Fruit fly (Drosophila melanogaster) whole organism, adult: ENCODE measurements around the gene CheB38c.

Source experiments
- CG12768 ChIP-seq: fragments of 200-800 bp; sonication (Bioruptor generic); optimal IDR thresholded peaks from 2 replicates; lab custom pipeline; 2017; ENCODE audit warnings: missing biosample characterization, missing genetic modification characterization, mild to moderate bottlenecking, moderate library complexity, missing genetic modification reagents
- CG5204 ChIP-seq: fragments of 200-800 bp; sonication (Bioruptor generic); optimal IDR thresholded peaks from 2 replicates; lab custom pipeline; 2016; ENCODE audit warnings: missing biosample characterization, missing genetic modification characterization
- cnc ChIP-seq, 2 experiments: fragments of >200 bp; optimal IDR thresholded peaks; 2 replicates each; lab custom pipeline; 2017
- kay ChIP-seq: fragments of 200-800 bp; sonication (Bioruptor generic); peaks from one replicate; lab custom pipeline; 2016; ENCODE audit warnings: missing biosample characterization, missing genetic modification characterization, borderline replicate concordance
- pad ChIP-seq: fragments of 200-800 bp; sonication (Bioruptor generic); optimal IDR thresholded peaks from 3 replicates; lab custom pipeline; 2017; ENCODE audit warnings: missing biosample characterization, missing genetic modification characterization, mild to moderate bottlenecking, moderate library complexity, missing genetic modification reagents

DNA sequence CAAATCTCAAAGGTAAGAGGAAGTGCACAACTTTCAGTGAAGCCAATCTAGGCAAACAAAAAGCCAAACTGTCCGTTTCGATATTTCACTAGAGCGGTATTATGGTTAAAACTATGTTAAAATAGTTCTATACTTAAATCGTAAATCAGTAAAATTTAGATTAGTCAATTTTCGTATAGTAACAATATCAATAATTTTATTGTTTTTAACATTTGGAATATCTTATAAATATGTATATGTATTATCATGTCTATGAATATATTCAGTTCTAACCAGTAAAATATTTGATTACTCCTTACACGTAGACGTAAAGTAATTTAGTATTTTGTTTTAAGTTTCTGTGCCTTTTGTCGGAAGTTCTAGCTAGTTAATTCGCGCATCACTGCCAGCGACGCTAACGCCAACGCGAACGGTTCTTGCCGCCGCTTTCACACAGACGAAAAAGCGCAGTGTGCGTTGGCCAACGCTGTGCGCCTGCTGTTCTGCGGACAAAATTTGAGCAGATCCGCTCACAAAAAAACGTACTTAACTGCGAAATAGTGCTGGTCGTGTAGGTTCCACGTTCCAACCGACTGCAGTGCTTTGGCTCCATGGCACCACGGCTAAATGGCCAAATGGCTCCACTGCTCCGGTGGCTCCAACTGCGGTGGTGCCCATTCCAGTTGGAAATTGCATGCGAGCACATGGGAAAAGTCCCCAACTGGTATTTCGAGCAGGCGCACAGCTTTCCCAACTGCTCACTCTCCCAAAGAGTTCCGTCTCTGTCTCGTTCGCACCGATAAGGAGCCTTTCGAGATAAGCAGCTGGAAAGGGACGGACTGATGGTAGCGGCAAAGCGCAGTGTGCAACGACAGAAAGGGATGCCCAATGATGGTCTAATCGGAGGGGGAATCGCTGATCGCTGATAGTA, 2.8 kb upstream of the CheB38c start:
- TF ChIP-seq kay = peak; percentile 41
- no peak for TF ChIP-seq cnc (optimal IDR thresholded peaks at IDR 0.05; lab: Kevin White, UChicago)
- TF ChIP-seq pad = peak; percentile 100
- no peak for TF ChIP-seq CG5204
- TF ChIP-seq CG12768 (GFP tag; lab: Kevin White, UChicago) = peak; percentile 48
